Fruit fly (Drosophila melanogaster): Measurements from ENCODE around the gene comm.

DNA sequence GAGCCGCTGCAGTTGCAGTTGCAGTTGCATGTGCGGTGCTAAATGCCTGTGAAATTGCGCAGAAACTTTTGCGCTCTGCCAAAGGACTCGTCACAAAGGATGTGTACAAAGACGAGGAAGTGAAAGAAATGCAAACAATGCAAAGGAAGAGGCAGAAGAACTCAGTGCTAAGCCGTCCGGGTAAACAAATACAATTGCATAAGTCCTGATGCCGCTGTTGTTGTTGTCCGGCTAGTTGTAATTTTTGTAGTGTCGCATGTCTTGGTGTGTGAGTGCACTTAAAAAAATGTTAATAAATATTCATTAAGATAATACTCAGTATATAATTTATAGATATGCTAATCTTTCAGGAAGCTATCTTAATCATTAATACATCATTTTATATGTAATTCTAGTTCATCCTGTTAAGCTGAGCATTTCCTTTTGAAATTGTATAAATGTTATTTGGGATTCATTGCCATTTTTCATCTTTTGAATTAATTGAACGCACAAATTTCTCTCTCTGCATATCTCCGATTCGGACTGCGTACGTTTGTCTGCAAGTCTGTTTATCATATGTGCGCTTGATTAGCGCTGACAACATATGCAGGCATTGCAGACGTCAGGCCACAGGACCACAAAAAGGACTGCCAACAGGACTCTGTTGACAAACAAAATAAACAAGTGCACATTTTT is 3.7 kb upstream of the comm start:
- no peak for TF ChIP-seq Sox15 (GFP tag; optimal IDR thresholded peaks at IDR 0.05)
- no peak for TF ChIP-seq acj6 (GFP tag; optimal IDR thresholded peaks at IDR 0.05)
- no peak for TF ChIP-seq Hr39 (GFP tag; optimal IDR thresholded peaks at IDR 0.05)
- TF ChIP-seq Met (GFP tag; optimal IDR thresholded peaks at IDR 0.05) = no peak
- TF ChIP-seq eg (GFP tag; IDR thresholded peaks at IDR 0.05) = no peak
- TF ChIP-seq Gug (GFP tag; IDR thresholded peaks at IDR 0.05) = no peak
- TF ChIP-seq Ets21C (GFP tag; optimal IDR thresholded peaks at IDR 0.05) = no peak
- TF ChIP-seq CG3919 (GFP tag; optimal IDR thresholded peaks at IDR 0.05) = no peak
- TF ChIP-seq vri (GFP tag; optimal IDR thresholded peaks at IDR 0.05) = no peak
- no peak for TF ChIP-seq Blimp-1 (GFP tag; optimal IDR thresholded peaks at IDR 0.05)
